Fruit fly (Drosophila melanogaster): ENCODE data around the gene CG43155.

Gene CG43155

DNA sequence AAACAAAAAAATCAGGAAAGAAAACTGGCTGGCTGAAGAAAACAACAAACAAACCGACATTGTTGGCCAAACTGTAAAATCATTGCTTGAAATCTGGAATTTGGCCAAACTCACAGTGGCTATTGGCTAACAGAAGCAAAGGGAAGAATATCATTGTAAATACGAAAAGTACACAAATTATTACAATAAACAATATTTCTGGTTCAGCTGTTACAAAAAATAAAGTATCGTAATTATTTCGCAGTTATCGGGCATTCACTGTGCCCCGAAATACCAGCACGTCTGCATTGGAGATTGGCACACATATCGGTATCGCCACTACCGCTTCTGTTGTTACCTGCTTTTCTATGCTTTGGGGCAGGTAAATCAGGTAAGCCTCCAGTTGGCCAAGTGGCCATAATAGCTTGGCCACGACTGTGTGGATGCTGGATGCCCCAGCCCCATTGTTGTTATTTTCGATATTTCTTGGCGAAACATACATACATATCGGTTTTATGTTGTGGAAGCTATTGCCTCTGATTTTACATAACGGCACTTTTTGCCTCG is 8.5 kb upstream of the CG43155 start (continued):
- TF ChIP-seq scrt (GFP tag; optimal IDR thresholded peaks at IDR 0.05) (no peak), wek (GFP tag; optimal IDR thresholded peaks at IDR 0.05) (peak; percentile 2), CG7372 (GFP tag; IDR thresholded peaks at IDR 0.05) (peak; percentile 58; the same call in 1 of the 2 replicates), lbe (GFP tag; optimal IDR thresholded peaks at IDR 0.05) (no peak), CG18599 (GFP tag; optimal IDR thresholded peaks at IDR 0.05) (peak; percentile 17), Camta (GFP tag; optimal IDR thresholded peaks at IDR 0.05) (no peak), eve (GFP tag; optimal IDR thresholded peaks at IDR 0.05) (peak in 1 of 2 experiments; percentile 19), Side (GFP tag; optimal IDR thresholded peaks at IDR 0.05) (no peak), pnt (GFP tag; optimal IDR thresholded peaks at IDR 0.05) (no peak), E2f2 (GFP tag; IDR thresholded peaks at IDR 0.05) (peak; percentile 24; the same call in 1 of the 2 replicates), danr (GFP tag; IDR thresholded peaks at IDR 0.05) (no peak), CG1832 (GFP tag; optimal IDR thresholded peaks at IDR 0.05) (no peak), amos (GFP tag; IDR thresholded peaks at IDR 0.05; ENCODE audit: partially characterized antibody) (no peak), Taf1 (GFP tag; IDR thresholded peaks at IDR 0.05) (peak; percentile 47), B-H2 (GFP tag; optimal IDR thresholded peaks at IDR 0.05) (no peak), CG3407 (GFP tag; optimal IDR thresholded peaks at IDR 0.05) (no peak), org-1 (GFP tag; optimal IDR thresholded peaks at IDR 0.05) (peak; percentile 11), CG6254 (GFP tag; optimal IDR thresholded peaks at IDR 0.05) (no peak), Lim3 (GFP tag; IDR thresholded peaks at IDR 0.05) (no peak), zfh2 (GFP tag; optimal IDR thresholded peaks at IDR 0.05) (peak; percentile 25), CoRest (tag; optimal IDR thresholded peaks at IDR 0.05) (peak; percentile 18), tgo (GFP tag; IDR thresholded peaks at IDR 0.05) (peak; percentile 63), sens-2 (GFP tag; IDR thresholded peaks at IDR 0.05) (no peak), CG6813 (GFP tag; optimal IDR thresholded peaks at IDR 0.05) (peak; percentile 18), CG10462 (GFP tag; optimal IDR thresholded peaks at IDR 0.05) (no peak), yki (optimal IDR thresholded peaks at IDR 0.05) (no peak), CG5180 (GFP tag; optimal IDR thresholded peaks at IDR 0.05) (peak; percentile 25), sr (GFP tag; IDR thresholded peaks at IDR 0.05) (no peak), CG13424 (tag; optimal IDR thresholded peaks at IDR 0.05) (peak; percentile 53), CG14441 (GFP tag; IDR thresholded peaks at IDR 0.05) (peak; percentile 74), CG6689 (GFP tag; IDR thresholded peaks at IDR 0.05) (peak; percentile 63), Abd-B (GFP tag; optimal IDR thresholded peaks at IDR 0.05) (no peak), Atf6 (GFP tag; IDR thresholded peaks at IDR 0.05) (peak; percentile 67), CG10209 (GFP tag; optimal IDR thresholded peaks at IDR 0.05) (peak; percentile 12), CG2889 (GFP tag; IDR thresholded peaks at IDR 0.05) (peak; percentile 43; the same call in 1 of the 3 replicates), sisA (GFP tag; IDR thresholded peaks at IDR 0.05) (peak; percentile 75), sens (GFP tag) (peak; percentile 85), Sry-β (GFP tag; optimal IDR thresholded peaks at IDR 0.05) (no peak), zen2 (GFP tag; IDR thresholded peaks at IDR 0.05; ENCODE audit: partially characterized antibody) (no peak), Hmx (GFP tag; optimal IDR thresholded peaks at IDR 0.05) (no peak), twi (tag; optimal IDR thresholded peaks at IDR 0.05) (no peak), CG17829 (tag; optimal IDR thresholded peaks at IDR 0.05) (peak; percentile 15), chm (GFP tag; IDR thresholded peaks at IDR 0.05) (0 out of 2 replicates have a peak, but pooled peaks have one; percentile 31), Optix (GFP tag; IDR thresholded peaks at IDR 0.05) (0 out of 3 replicates have a peak, but pooled peaks have one; percentile 15), CG10321 (GFP tag; IDR thresholded peaks at IDR 0.05) (no peak), Bdp1 (GFP tag; optimal IDR thresholded peaks at IDR 0.05) (no peak), CG13296 (GFP tag; optimal IDR thresholded peaks at IDR 0.05) (peak; percentile 57), Lhr (GFP tag; optimal IDR thresholded peaks at IDR 0.05) (no peak), CG4404 (GFP tag; IDR thresholded peaks at IDR 0.05) (0 out of 2 replicates have a peak, but pooled peaks have one; percentile 33), CG8765 (GFP tag; IDR thresholded peaks at IDR 0.05) (peak; percentile 28; the same call in 1 of the 2 replicates), Oli (tag; optimal IDR thresholded peaks at IDR 0.05) (peak; percentile 53)
